Worm (Caenorhabditis elegans) whole organism, late embryonic: Measurements from ENCODE around the gene F45F2.10.

Experiments used
- C08G9.2 ChIP-seq: sonication (generic microtip); optimal IDR thresholded peaks from 2 replicates; lab custom pipeline; 2016; ENCODE audit warnings: mild to moderate bottlenecking, missing genetic modification characterization, moderate library complexity, missing compliant biosample characterization
- C38D4.7 ChIP-seq: fragments of 200-800 bp; sonication (Bioruptor generic); optimal IDR thresholded peaks from 2 replicates; lab custom pipeline; 2018; ENCODE audit warnings: mild to moderate bottlenecking, missing genetic modification characterization, moderate library complexity, missing compliant biosample characterization
- F13H6.1 ChIP-seq: sonication (generic microtip); optimal IDR thresholded peaks from 2 replicates; lab custom pipeline; 2016; ENCODE audit warnings: missing genetic modification characterization, missing compliant biosample characterization
- K02D7.2 ChIP-seq: sonication (generic microtip); optimal IDR thresholded peaks from 2 replicates; lab custom pipeline; 2017; ENCODE audit warnings: mild to moderate bottlenecking, missing genetic modification characterization, missing compliant biosample characterization
- K09A11.1 ChIP-seq: sonication (generic microtip); optimal IDR thresholded peaks from 2 replicates; lab custom pipeline; 2017; ENCODE audit warnings: antibody characterized with exemption, mild to moderate bottlenecking, missing genetic modification characterization, missing compliant biosample characterization; ENCODE audit not compliant: insufficient read depth
- T23F11.4 ChIP-seq: fragments of 200-800 bp; sonication (Bioruptor generic); optimal IDR thresholded peaks from 2 replicates; lab custom pipeline; 2018; ENCODE audit warnings: mild to moderate bottlenecking, missing genetic modification characterization, missing compliant biosample characterization
- Y22D7AL.16 ChIP-seq: sonication (generic microtip); optimal IDR thresholded peaks from 2 replicates; lab custom pipeline; 2016; ENCODE audit warnings: missing genetic modification characterization, missing compliant biosample characterization
- ahr-1 ChIP-seq: sonication (generic microtip); optimal IDR thresholded peaks from 2 replicates; lab custom pipeline; 2016; ENCODE audit warnings: missing genetic modification characterization, missing compliant biosample characterization
- ama-1 ChIP-seq: fragments of 150-350 bp; optimal IDR thresholded peaks from 2 replicates; lab custom pipeline; 2014
- ceh-19 ChIP-seq: fragments of 200-800 bp; sonication (Bioruptor generic); optimal IDR thresholded peaks from 2 replicates; lab custom pipeline; 2018; ENCODE audit warnings: mild to moderate bottlenecking, missing genetic modification characterization, missing compliant biosample characterization
- ceh-22 ChIP-seq: sonication (generic microtip); optimal IDR thresholded peaks from 2 replicates; lab custom pipeline; 2017; ENCODE audit warnings: missing biosample characterization, missing genetic modification characterization
- ceh-24 ChIP-seq: sonication (generic microtip); optimal IDR thresholded peaks from 2 replicates; lab custom pipeline; 2016; ENCODE audit warnings: mild to moderate bottlenecking, missing genetic modification characterization, missing compliant biosample characterization
- ceh-30 ChIP-seq: fragments of 150-350 bp; optimal IDR thresholded peaks from 2 replicates; lab custom pipeline; 2014; ENCODE audit warnings: missing biosample characterization, missing genetic modification characterization
- ceh-31 ChIP-seq: sonication (generic microtip); optimal IDR thresholded peaks from 2 replicates; lab custom pipeline; 2016; ENCODE audit warnings: missing genetic modification characterization, missing compliant biosample characterization
- ceh-34 ChIP-seq: sonication (generic microtip); optimal IDR thresholded peaks from 2 replicates; lab custom pipeline; 2016; ENCODE audit warnings: mild to moderate bottlenecking, missing genetic modification characterization, missing compliant biosample characterization
- ceh-45 ChIP-seq: fragments of 200-800 bp; sonication (Bioruptor generic); IDR thresholded peaks from 2 replicates; pipeline ENCODE4 v1.3.6; 2022; ENCODE audit warnings: missing genetic modification reagents, missing genetic modification characterization, missing compliant biosample characterization
- ceh-48 ChIP-seq: sonication (generic microtip); optimal IDR thresholded peaks from 2 replicates; lab custom pipeline; 2016; ENCODE audit warnings: missing genetic modification characterization, inconsistent platforms, missing compliant biosample characterization
- ceh-6 ChIP-seq: fragments of 200-800 bp; sonication (Bioruptor generic); optimal IDR thresholded peaks from 2 replicates; lab custom pipeline; 2018; ENCODE audit warnings: mild to moderate bottlenecking, missing genetic modification characterization, missing compliant biosample characterization
- che-1 ChIP-seq: sonication (generic microtip); optimal IDR thresholded peaks from 2 replicates; lab custom pipeline; 2016; ENCODE audit warnings: mild to moderate bottlenecking, missing genetic modification characterization, missing compliant biosample characterization
- dmd-4 ChIP-seq: sonication (generic microtip); optimal IDR thresholded peaks from 2 replicates; lab custom pipeline; 2016; ENCODE audit warnings: borderline replicate concordance, missing genetic modification characterization, missing compliant biosample characterization
- dve-1 ChIP-seq: sonication (generic microtip); optimal IDR thresholded peaks from 2 replicates; lab custom pipeline; 2017; ENCODE audit warnings: antibody characterized with exemption, mild to moderate bottlenecking, missing genetic modification characterization, missing compliant biosample characterization
- elt-4 ChIP-seq: sonication (generic microtip); optimal IDR thresholded peaks from 2 replicates; lab custom pipeline; 2016; ENCODE audit warnings: missing genetic modification characterization, missing compliant biosample characterization
- fax-1 ChIP-seq: sonication (generic microtip); optimal IDR thresholded peaks from 2 replicates; lab custom pipeline; 2016; ENCODE audit warnings: missing genotype, missing genetic modification characterization, missing compliant biosample characterization
- fkh-10 ChIP-seq: fragments of 150-350 bp; optimal IDR thresholded peaks from 2 replicates; lab custom pipeline; 2014; ENCODE audit warnings: missing biosample characterization, missing genetic modification reagents, missing genetic modification characterization
- fkh-6 ChIP-seq: sonication (generic microtip); optimal IDR thresholded peaks from 2 replicates; lab custom pipeline; 2016; ENCODE audit warnings: missing genetic modification characterization, missing compliant biosample characterization
- hlh-13 ChIP-seq: fragments of 200-800 bp; sonication (Bioruptor generic); optimal IDR thresholded peaks from 2 replicates; lab custom pipeline; 2018; ENCODE audit warnings: mild to moderate bottlenecking, missing genetic modification characterization, missing compliant biosample characterization
- hlh-30 ChIP-seq: sonication (generic microtip); optimal IDR thresholded peaks from 2 replicates; lab custom pipeline; 2017; ENCODE audit warnings: antibody characterized with exemption, missing genetic modification characterization, missing compliant biosample characterization; ENCODE audit not compliant: insufficient read depth
- hlh-6 ChIP-seq: sonication (generic microtip); optimal IDR thresholded peaks from 2 replicates; lab custom pipeline; 2016; ENCODE audit warnings: missing genotype, missing genetic modification characterization, missing compliant biosample characterization
- hlh-8 ChIP-seq: sonication (generic microtip); optimal IDR thresholded peaks from 2 replicates; lab custom pipeline; 2016; ENCODE audit warnings: missing genotype, missing genetic modification characterization, missing compliant biosample characterization
- lin-11 ChIP-seq: fragments of 200-800 bp; sonication (Bioruptor generic); optimal IDR thresholded peaks from 2 replicates; lab custom pipeline; 2018; ENCODE audit warnings: mild to moderate bottlenecking, missing genetic modification characterization, missing compliant biosample characterization
- madf-2 ChIP-seq: sonication (generic microtip); optimal IDR thresholded peaks from 2 replicates; lab custom pipeline; 2017; ENCODE audit warnings: missing genetic modification characterization, missing compliant biosample characterization
- mec-3 ChIP-seq: sonication (generic microtip); optimal IDR thresholded peaks from 2 replicates; lab custom pipeline; 2016; ENCODE audit warnings: borderline replicate concordance, missing genetic modification characterization, missing compliant biosample characterization
- nfya-1 ChIP-seq: sonication (generic microtip); optimal IDR thresholded peaks from 2 replicates; lab custom pipeline; 2017; ENCODE audit warnings: missing genetic modification characterization, mild to moderate bottlenecking, missing compliant biosample characterization, antibody characterized with exemption, moderate library complexity
- nhr-11 ChIP-seq: fragments of 150-350 bp; optimal IDR thresholded peaks from 2 replicates; lab custom pipeline; 2014; ENCODE audit warnings: missing biosample characterization, missing genetic modification characterization
- npax-4 ChIP-seq: sonication (generic microtip); optimal IDR thresholded peaks from 2 replicates; lab custom pipeline; 2016; ENCODE audit warnings: missing genetic modification characterization, missing compliant biosample characterization
- odd-2 ChIP-seq: sonication (generic microtip); optimal IDR thresholded peaks from 2 replicates; lab custom pipeline; 2017; ENCODE audit warnings: antibody characterized with exemption, mild to moderate bottlenecking, missing genetic modification characterization, missing compliant biosample characterization
- pag-3 ChIP-seq: sonication (generic microtip); optimal IDR thresholded peaks from 2 replicates; lab custom pipeline; 2016; ENCODE audit warnings: missing compliant biosample characterization, missing genetic modification characterization, borderline replicate concordance
- pat-9 ChIP-seq: fragments of 200-800 bp; sonication (Bioruptor generic); optimal IDR thresholded peaks from 2 replicates; lab custom pipeline; 2018; ENCODE audit warnings: mild to moderate bottlenecking, missing genetic modification characterization, moderate library complexity, missing compliant biosample characterization
- pax-1 ChIP-seq: fragments of 150-350 bp; optimal IDR thresholded peaks from 2 replicates; lab custom pipeline; 2014; ENCODE audit warnings: missing biosample characterization, missing genetic modification characterization
- pha-4 ChIP-seq: fragments of 150-350 bp; optimal IDR thresholded peaks from 2 replicates; lab custom pipeline; 2018; ENCODE audit warnings: missing biosample characterization, missing genetic modification reagents, missing genetic modification characterization
- pqm-1 ChIP-seq: sonication (generic microtip); optimal IDR thresholded peaks from 2 replicates; lab custom pipeline; 2016; ENCODE audit warnings: missing genetic modification characterization, missing compliant biosample characterization
- pros-1 ChIP-seq: fragments of 150-350 bp; optimal IDR thresholded peaks from 2 replicates; lab custom pipeline; 2014; ENCODE audit warnings: missing biosample characterization, missing genetic modification reagents, missing genetic modification characterization
- ref-2 ChIP-seq: sonication (generic microtip); optimal IDR thresholded peaks from 2 replicates; lab custom pipeline; 2016; ENCODE audit warnings: missing genetic modification characterization, missing compliant biosample characterization
- rnt-1 ChIP-seq: sonication (generic microtip); optimal IDR thresholded peaks from 2 replicates; lab custom pipeline; 2016; ENCODE audit warnings: missing genetic modification characterization, missing compliant biosample characterization
- sdc-2 ChIP-seq: sonication (generic microtip); optimal IDR thresholded peaks from 2 replicates; lab custom pipeline; 2016; ENCODE audit warnings: missing genotype, missing genetic modification characterization, missing compliant biosample characterization
- sox-2 ChIP-seq: fragments of 200-800 bp; sonication (Bioruptor generic); IDR thresholded peaks from 2 replicates; pipeline ENCODE4 v1.3.6; 2022; ENCODE audit warnings: missing genetic modification reagents, missing genetic modification characterization, missing compliant biosample characterization
- syd-9 ChIP-seq: sonication (generic microtip); optimal IDR thresholded peaks from 2 replicates; lab custom pipeline; 2016; ENCODE audit warnings: mild to moderate bottlenecking, missing genetic modification characterization, moderate library complexity, missing compliant biosample characterization
- tbx-7 ChIP-seq: sonication (generic microtip); optimal IDR thresholded peaks from 2 replicates; lab custom pipeline; 2016; ENCODE audit warnings: missing genotype, missing genetic modification characterization, missing compliant biosample characterization
- ttx-3 ChIP-seq: sonication (generic microtip); optimal IDR thresholded peaks from 2 replicates; lab custom pipeline; 2016; ENCODE audit warnings: missing genetic modification reagents, missing genetic modification characterization, missing compliant biosample characterization
- unc-42 ChIP-seq: sonication (generic microtip); optimal IDR thresholded peaks from 2 replicates; lab custom pipeline; 2016; ENCODE audit warnings: missing genotype, missing genetic modification characterization, missing compliant biosample characterization
- unc-55 ChIP-seq: sonication (generic microtip); optimal IDR thresholded peaks from 2 replicates; lab custom pipeline; 2017; ENCODE audit warnings: missing biosample characterization, missing genetic modification reagents, missing genetic modification characterization
- unc-86 ChIP-seq: sonication (generic microtip); optimal IDR thresholded peaks from 2 replicates; lab custom pipeline; 2016; ENCODE audit warnings: missing genetic modification characterization, missing compliant biosample characterization
- zip-5 ChIP-seq: sonication (generic microtip); optimal IDR thresholded peaks from 2 replicates; lab custom pipeline; 2016; ENCODE audit warnings: missing genetic modification characterization, missing compliant biosample characterization

F45F2.10 gene

DNA sequence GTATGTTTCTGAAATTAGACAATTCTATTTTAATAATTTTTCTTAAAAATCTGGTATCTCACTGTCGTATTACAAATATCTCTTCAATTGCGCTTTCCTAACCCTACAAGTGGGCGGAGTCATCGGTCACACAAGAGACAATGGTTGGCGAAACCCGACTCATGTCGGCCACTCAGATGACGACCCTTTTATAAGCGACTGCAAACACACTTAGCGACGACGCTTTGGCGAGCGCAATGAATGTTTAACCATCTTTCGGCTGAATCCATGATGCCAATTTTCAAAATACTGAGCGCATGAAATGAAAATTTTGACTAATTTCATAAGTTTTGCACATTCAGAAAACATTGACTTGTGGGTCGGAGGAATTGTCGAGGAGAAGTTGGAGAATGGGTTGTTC lies 18.3 kb downstream of the F45F2.10 start:
- TF ChIP-seq hlh-13 (GFP tag; lab: Kevin White, UChicago) (peak; percentile 99), K02D7.2 (tag; lab: Kevin White, UChicago) (peak; percentile 99), ceh-19 (GFP tag; lab: Kevin White, UChicago) (peak; percentile 99), tbx-7 (tag; lab: Kevin White, UChicago) (peak; percentile 73), pros-1 (peak; percentile 71), unc-55 (GFP tag; lab: Kevin White, UChicago) (peak; percentile 32), ceh-22 (tag; lab: Kevin White, UChicago) (peak; percentile 79), rnt-1 (tag; lab: Kevin White, UChicago) (peak; percentile 97), C38D4.7 (GFP tag; lab: Kevin White, UChicago) (peak; percentile 97), fkh-10 (GFP tag; lab: Kevin White, UChicago) (peak; percentile 95), ceh-31 (peak; percentile 97), unc-86 (peak; percentile 99), lin-11 (tag; lab: Kevin White, UChicago) (peak; percentile 96), npax-4 (tag; lab: Kevin White, UChicago) (peak; percentile 98), ceh-45 (GFP tag; lab: Robert Waterston, UW) (peak; percentile 99), sox-2 (GFP tag; lab: Robert Waterston, UW) (peak; percentile 98), hlh-6 (peak; percentile 99), unc-42 (tag; lab: Kevin White, UChicago) (peak; percentile 89), ceh-34 (tag; lab: Kevin White, UChicago) (peak; percentile 98), T23F11.4 (GFP tag; lab: Kevin White, UChicago) (peak; percentile 99), K09A11.1 (tag; lab: Kevin White, UChicago) (peak; percentile 95), ttx-3 (peak; percentile 98), C08G9.2 (tag; lab: Kevin White, UChicago) (peak; percentile 96), madf-2 (tag; lab: Kevin White, UChicago) (peak; percentile 99), ref-2 (tag; lab: Kevin White, UChicago) (peak; percentile 98), ahr-1 (tag; lab: Kevin White, UChicago) (peak; percentile 98), F13H6.1 (tag; lab: Kevin White, UChicago) (peak; percentile 99), ceh-48 (peak; percentile 99), odd-2 (tag; lab: Kevin White, UChicago) (peak; percentile 83), fax-1 (tag; lab: Kevin White, UChicago) (peak; percentile 98), zip-5 (tag; lab: Kevin White, UChicago) (peak; percentile 92), ama-1 (lab: Kevin White, UChicago) (no peak), dmd-4 (peak; percentile 99), Y22D7AL.16 (peak; percentile 99), pqm-1 (tag; lab: Kevin White, UChicago) (peak; percentile 100), hlh-30 (peak; percentile 77), elt-4 (tag; lab: Kevin White, UChicago) (peak; percentile 96), sdc-2 (tag; lab: Kevin White, UChicago) (peak; percentile 93), ceh-30 (tag; lab: Kevin White, UChicago) (peak; percentile 98), mec-3 (tag; lab: Kevin White, UChicago) (peak; percentile 99), ceh-6 (peak; percentile 99), dve-1 (peak; percentile 98), fkh-6 (peak; percentile 98), pat-9 (peak; percentile 99), che-1 (tag; lab: Kevin White, UChicago) (peak; percentile 98), pag-3 (tag; lab: Kevin White, UChicago) (peak; percentile 98), pha-4 (tag; lab: Kevin White, UChicago) (no peak), ceh-24 (tag; lab: Kevin White, UChicago) (peak; percentile 100), pax-1 (tag; lab: Kevin White, UChicago) (peak; percentile 18), nhr-11 (tag; lab: Kevin White, UChicago) (peak; percentile 28), nfya-1 (tag; lab: Kevin White, UChicago) (peak; percentile 89), hlh-8 (tag; lab: Kevin White, UChicago) (peak; percentile 97), syd-9 (tag; lab: Kevin White, UChicago) (peak; percentile 99)
